Worm (Caenorhabditis elegans): ENCODE measurements around the gene T01G5.6.

- TF ChIP-seq nfyb-1 (GFP tag; IDR thresholded peaks at IDR 0.05) (no peak), F57C9.4 (tag; optimal IDR thresholded peaks at IDR 0.05) (no peak), ztf-26 (tag; optimal IDR thresholded peaks at IDR 0.05) (no peak), sea-2 (GFP tag; IDR thresholded peaks at IDR 0.05) (no peak), snpc-1.1 (tag; optimal IDR thresholded peaks at IDR 0.05; ENCODE audit: insufficient read depth) (no peak), dpff-1 (tag; optimal IDR thresholded peaks at IDR 0.05) (no peak), unc-62 (GFP tag; optimal IDR thresholded peaks at IDR 0.05) (no peak), ets-4 (GFP tag; optimal IDR thresholded peaks at IDR 0.05) (no peak), B0336.3 (GFP tag; IDR thresholded peaks at IDR 0.05) (no peak), nfya-1 (tag; optimal IDR thresholded peaks at IDR 0.05; ENCODE audit: borderline replicate concordance, insufficient read depth) (no peak)
Measured at ce11 chrV:15162697-15163096, 48.8 kb upstream of the T01G5.6 start, which contains the start of gene srz-11.

Measured in whole organism, young adult.